Fruit fly (Drosophila melanogaster): ENCODE data around the gene CG17377.

- TF ChIP-seq CG14711 (tag; optimal IDR thresholded peaks at IDR 0.05) = no peak
- no peak for TF ChIP-seq toe (GFP tag; optimal IDR thresholded peaks at IDR 0.05)
- TF ChIP-seq CG7045 (GFP tag; optimal IDR thresholded peaks at IDR 0.05) = no peak
- TF ChIP-seq Clk (GFP tag; optimal IDR thresholded peaks at IDR 0.05) = no peak
- TF ChIP-seq Mnt (GFP tag; optimal IDR thresholded peaks at IDR 0.05) = no peak
- TF ChIP-seq Hr96 (GFP tag; optimal IDR thresholded peaks at IDR 0.05) = no peak
- no peak for TF ChIP-seq Crg-1 (GFP tag; optimal IDR thresholded peaks at IDR 0.05)
- no peak for TF ChIP-seq cnc (optimal IDR thresholded peaks at IDR 0.05)
Measured at dm6 chr2L:6784235-6784634, 18.4 kb downstream of the CG17377 start.
